Worm (Caenorhabditis elegans): Measurements from ENCODE around the gene nra-1.

- TF ChIP-seq ztf-11 (tag; optimal IDR thresholded peaks at IDR 0.05) (no peak), hlh-11 (tag; optimal IDR thresholded peaks at IDR 0.05) (no peak), daf-8 (GFP tag; IDR thresholded peaks at IDR 0.05) (no peak), ceh-82 (tag; optimal IDR thresholded peaks at IDR 0.05) (no peak), ama-1 (optimal IDR thresholded peaks at IDR 0.05) (no peak), nhr-6 (tag; optimal IDR thresholded peaks at IDR 0.05) (no peak), Y105C5A.15 (GFP tag; IDR thresholded peaks at IDR 0.05) (no peak), snpc-4 (tag; optimal IDR thresholded peaks at IDR 0.05) (no peak), mdl-1 (tag; optimal IDR thresholded peaks at IDR 0.05) (no peak), skn-1 (tag; optimal IDR thresholded peaks at IDR 0.05) (no peak)
Observed at ce11 chrIV:17264714-17265113, 19.3 kb downstream of the nra-1 start, which contains the start of gene F26D10.13.
